Worm (Caenorhabditis elegans) whole organism, L2 larva: ENCODE measurements around the gene C14C10.10.

Source experiments
- C34F6.9 ChIP-seq: fragments of 150-350 bp; optimal IDR thresholded peaks from 2 replicates; lab custom pipeline; 2014; ENCODE audit warnings: missing biosample characterization, missing genetic modification characterization
- F13H6.1 ChIP-seq: sonication (generic microtip); optimal IDR thresholded peaks from 2 replicates; lab custom pipeline; 2016; ENCODE audit warnings: missing genetic modification characterization, missing compliant biosample characterization
- R02D3.7 ChIP-seq: fragments of 150-350 bp; optimal IDR thresholded peaks from 2 replicates; lab custom pipeline; 2014; ENCODE audit warnings: missing biosample characterization, missing genetic modification characterization
- Y55F3AM.14 ChIP-seq: fragments of 200-800 bp; sonication (Bioruptor generic); optimal IDR thresholded peaks from 2 replicates; lab custom pipeline; 2018; ENCODE audit warnings: mild to moderate bottlenecking, missing genetic modification characterization, missing compliant biosample characterization
- ZK546.5 ChIP-seq: sonication (generic microtip); optimal IDR thresholded peaks from 2 replicates; lab custom pipeline; 2017; ENCODE audit warnings: missing biosample characterization, missing genetic modification characterization
- alr-1 ChIP-seq: fragments of 150-350 bp; optimal IDR thresholded peaks from 2 replicates; lab custom pipeline; 2014; ENCODE audit warnings: missing biosample characterization, missing genetic modification characterization
- aly-2 ChIP-seq: fragments of 150-350 bp; optimal IDR thresholded peaks from 2 replicates; lab custom pipeline; 2014; ENCODE audit warnings: missing biosample characterization, missing genetic modification characterization
- ama-1 ChIP-seq: fragments of 150-350 bp; optimal IDR thresholded peaks from 2 replicates; lab custom pipeline; 2018; ENCODE audit warnings: inconsistent platforms
- blmp-1 ChIP-seq: sonication (generic microtip); optimal IDR thresholded peaks from 2 replicates; lab custom pipeline; 2017; ENCODE audit warnings: missing genetic modification characterization, mild to moderate bottlenecking, missing compliant biosample characterization, antibody characterized with exemption, moderate library complexity; ENCODE audit not compliant: insufficient read depth
- ceh-16 ChIP-seq: fragments of 150-350 bp; optimal IDR thresholded peaks from 2 replicates; lab custom pipeline; 2014; ENCODE audit warnings: missing biosample characterization, missing genetic modification characterization
- ceh-82 ChIP-seq: fragments of 150-350 bp; optimal IDR thresholded peaks from 2 replicates; lab custom pipeline; 2014; ENCODE audit warnings: missing biosample characterization, missing genetic modification characterization
- crh-2 ChIP-seq: sonication (generic microtip); optimal IDR thresholded peaks from 2 replicates; lab custom pipeline; 2017; ENCODE audit warnings: missing biosample characterization, missing genetic modification characterization
- dmd-4 ChIP-seq: sonication (generic microtip); optimal IDR thresholded peaks from 2 replicates; lab custom pipeline; 2017; ENCODE audit warnings: missing biosample characterization, missing genetic modification characterization
- egl-27 ChIP-seq: sonication (generic microtip); optimal IDR thresholded peaks from 3 replicates; lab custom pipeline; 2017; ENCODE audit warnings: missing biosample characterization, missing genetic modification reagents, missing genetic modification characterization
- elt-1 ChIP-seq: fragments of 150-350 bp; optimal IDR thresholded peaks from 2 replicates; lab custom pipeline; 2014; ENCODE audit warnings: missing biosample characterization, missing genetic modification characterization
- elt-3 ChIP-seq: sonication (generic microtip); optimal IDR thresholded peaks from 2 replicates; lab custom pipeline; 2017; ENCODE audit warnings: missing biosample characterization, missing genetic modification characterization
- fos-1 ChIP-seq: fragments of 150-350 bp; optimal IDR thresholded peaks from 2 replicates; lab custom pipeline; 2014; ENCODE audit warnings: missing biosample characterization, missing genetic modification characterization
- gmeb-1 ChIP-seq: fragments of 150-350 bp; optimal IDR thresholded peaks from 2 replicates; lab custom pipeline; 2014; ENCODE audit warnings: missing biosample characterization, missing genetic modification characterization
- lin-11 ChIP-seq: fragments of 150-350 bp; sonication (generic microtip); optimal IDR thresholded peaks from 2 replicates; lab custom pipeline; 2014; ENCODE audit warnings: missing biosample characterization, missing genetic modification characterization, inconsistent platforms, mixed read lengths
- lin-13 ChIP-seq: fragments of 150-350 bp; optimal IDR thresholded peaks from 2 replicates; lab custom pipeline; 2014; ENCODE audit warnings: missing biosample characterization, missing genetic modification reagents, missing genetic modification characterization
- lin-39 ChIP-seq: fragments of 150-350 bp; optimal IDR thresholded peaks from 2 replicates; lab custom pipeline; 2014; ENCODE audit warnings: missing biosample characterization, missing genetic modification reagents, missing genetic modification characterization
- lsy-2 ChIP-seq, 2 experiments: fragments of 150-350 bp in 1 of 2; sonication (generic microtip) in 1 of 2; optimal IDR thresholded peaks; 2 replicates each; lab custom pipeline; 2014 to 2017; ENCODE audit warnings: missing biosample characterization in 2 of 2, missing genetic modification characterization in 2 of 2
- mab-5 ChIP-seq: fragments of 150-350 bp; optimal IDR thresholded peaks from 2 replicates; lab custom pipeline; 2014; ENCODE audit warnings: missing biosample characterization, missing genetic modification characterization
- mbf-1 ChIP-seq: sonication (generic microtip); optimal IDR thresholded peaks from 2 replicates; lab custom pipeline; 2017; ENCODE audit warnings: missing biosample characterization, missing genetic modification characterization
- mdl-1 ChIP-seq, 2 experiments: fragments of 150-350 bp in 1 of 2; sonication (generic microtip) in 1 of 2; optimal IDR thresholded peaks; 2 replicates each; lab custom pipeline; 2017; ENCODE audit warnings: missing biosample characterization in 2 of 2, missing genetic modification characterization in 2 of 2
- nhr-10 ChIP-seq: sonication (generic microtip); optimal IDR thresholded peaks from 2 replicates; lab custom pipeline; 2017; ENCODE audit warnings: missing biosample characterization, missing genetic modification characterization
- nhr-11 ChIP-seq: fragments of 150-350 bp; optimal IDR thresholded peaks from 2 replicates; lab custom pipeline; 2014; ENCODE audit warnings: missing biosample characterization, missing genetic modification characterization
- nhr-12 ChIP-seq: fragments of 150-350 bp; optimal IDR thresholded peaks from 2 replicates; lab custom pipeline; 2014; ENCODE audit warnings: missing biosample characterization, missing genetic modification characterization
- nhr-129 ChIP-seq: fragments of 150-350 bp; optimal IDR thresholded peaks from 2 replicates; lab custom pipeline; 2014; ENCODE audit warnings: missing biosample characterization, missing genetic modification characterization
- nhr-21 ChIP-seq: fragments of 150-350 bp; optimal IDR thresholded peaks from 2 replicates; lab custom pipeline; 2014; ENCODE audit warnings: missing biosample characterization, missing genetic modification characterization
- nhr-23 ChIP-seq: fragments of 150-350 bp; optimal IDR thresholded peaks from 2 replicates; lab custom pipeline; 2014; ENCODE audit warnings: missing biosample characterization, missing genetic modification reagents, missing genetic modification characterization
- nhr-237 ChIP-seq: fragments of 150-350 bp; optimal IDR thresholded peaks from 2 replicates; lab custom pipeline; 2014; ENCODE audit warnings: missing biosample characterization, missing genetic modification characterization
- nhr-25 ChIP-seq: fragments of 150-350 bp; sonication (generic microtip); optimal IDR thresholded peaks from 3 replicates; lab custom pipeline; 2014; ENCODE audit warnings: missing biosample characterization, missing genetic modification characterization
- nhr-6 ChIP-seq: fragments of 150-350 bp; optimal IDR thresholded peaks from 2 replicates; lab custom pipeline; 2014; ENCODE audit warnings: missing biosample characterization, missing genetic modification characterization
- nhr-77 ChIP-seq: fragments of 150-350 bp; optimal IDR thresholded peaks from 2 replicates; lab custom pipeline; 2014; ENCODE audit warnings: missing biosample characterization, missing genetic modification characterization
- peb-1 ChIP-seq: fragments of 150-350 bp; optimal IDR thresholded peaks from 2 replicates; lab custom pipeline; 2014; ENCODE audit warnings: missing biosample characterization, missing genetic modification characterization
- sem-4 ChIP-seq: fragments of 150-350 bp; optimal IDR thresholded peaks from 2 replicates; lab custom pipeline; 2014; ENCODE audit warnings: missing biosample characterization, missing genetic modification reagents, missing genetic modification characterization
- skn-1 ChIP-seq: sonication (generic microtip); optimal IDR thresholded peaks from 2 replicates; lab custom pipeline; 2017; ENCODE audit warnings: missing biosample characterization, missing genetic modification characterization
- sma-3 ChIP-seq: sonication (generic microtip); optimal IDR thresholded peaks from 2 replicates; lab custom pipeline; 2016; ENCODE audit warnings: missing genetic modification reagents, missing genetic modification characterization, missing compliant biosample characterization
- sma-9 ChIP-seq, 2 experiments: fragments of 150-350 bp in 1 of 2; sonication (generic microtip) in 1 of 2; optimal IDR thresholded peaks; 2 replicates each; lab custom pipeline; 2014 to 2016; ENCODE audit warnings: missing genetic modification characterization in 2 of 2, mild to moderate bottlenecking in 1 of 2, missing biosample characterization in 1 of 2, missing compliant biosample characterization in 1 of 2, missing genetic modification reagents in 1 of 2, moderate library complexity in 1 of 2
- snpc-4 ChIP-seq: fragments of 150-350 bp; optimal IDR thresholded peaks from 2 replicates; lab custom pipeline; 2014; ENCODE audit warnings: missing biosample characterization, missing genetic modification characterization
- unc-39 ChIP-seq: fragments of 150-350 bp; optimal IDR thresholded peaks from 2 replicates; lab custom pipeline; 2014; ENCODE audit warnings: missing biosample characterization, missing genetic modification characterization
- unc-55 ChIP-seq: fragments of 150-350 bp; sonication (generic microtip); optimal IDR thresholded peaks from 3 replicates; lab custom pipeline; 2014; ENCODE audit warnings: missing biosample characterization, missing genetic modification reagents, missing genetic modification characterization
- unc-62 ChIP-seq: fragments of 150-350 bp; optimal IDR thresholded peaks from 2 replicates; lab custom pipeline; 2014; ENCODE audit warnings: missing biosample characterization, missing genetic modification reagents, missing genetic modification characterization
- zag-1 ChIP-seq: fragments of 150-350 bp; optimal IDR thresholded peaks from 2 replicates; lab custom pipeline; 2014; ENCODE audit warnings: missing biosample characterization, missing genetic modification characterization
- ztf-1 ChIP-seq: fragments of 200-800 bp; sonication (Bioruptor generic); conservative IDR thresholded peaks from 2 replicates; pipeline ENCODE4 v1.3.6; 2022; ENCODE audit warnings: missing genetic modification characterization, missing compliant biosample characterization
- ztf-11 ChIP-seq: sonication (generic microtip); optimal IDR thresholded peaks from 2 replicates; lab custom pipeline; 2017; ENCODE audit warnings: missing biosample characterization, missing genetic modification characterization
- ztf-4 ChIP-seq: fragments of 150-350 bp; optimal IDR thresholded peaks from 2 replicates; lab custom pipeline; 2014; ENCODE audit warnings: missing biosample characterization, missing genetic modification characterization

The C14C10.10 gene

ce11 chrV:12596795-12597194 is 2.1 kb downstream of the C14C10.10 start:
- TF ChIP-seq unc-39 (tag; lab: Kevin White, UChicago) (no peak), lsy-2 (tag; optimal IDR thresholded peaks at IDR 0.05; lab: Kevin White, UChicago) (peak in 1 of 2 experiments; percentile 41), nhr-237 (tag; lab: Kevin White, UChicago) (no peak), nhr-77 (tag; lab: Kevin White, UChicago) (no peak), lin-39 (tag; lab: Kevin White, UChicago) (no peak), nhr-25 (tag; lab: Kevin White, UChicago) (no peak), nhr-10 (tag; lab: Kevin White, UChicago) (no peak), ceh-82 (tag; lab: Kevin White, UChicago) (no peak), elt-3 (tag; lab: Kevin White, UChicago) (no peak), elt-1 (no peak), mab-5 (no peak), zag-1 (tag; lab: Kevin White, UChicago) (no peak), blmp-1 (tag; lab: Kevin White, UChicago) (no peak), ztf-1 (no peak), unc-62 (no peak), lin-11 (tag; lab: Kevin White, UChicago) (peak; percentile 18), alr-1 (no peak), snpc-4 (no peak), C34F6.9 (peak; percentile 37), fos-1 (tag; lab: Kevin White, UChicago) (peak; percentile 16), mdl-1 (tag; optimal IDR thresholded peaks at IDR 0.05; lab: Kevin White, UChicago) (no peak), ztf-11 (tag; lab: Kevin White, UChicago) (no peak), skn-1 (tag; lab: Kevin White, UChicago) (no peak), unc-55 (GFP tag; lab: Kevin White, UChicago) (no peak), sem-4 (tag; lab: Kevin White, UChicago) (no peak), egl-27 (tag; lab: Kevin White, UChicago) (peak; percentile 29), mbf-1 (no peak), nhr-23 (no peak), Y55F3AM.14 (GFP tag; lab: Kevin White, UChicago) (no peak), sma-3 (GFP tag; lab: Kevin White, UChicago) (peak; percentile 55), ceh-16 (tag; lab: Kevin White, UChicago) (no peak), crh-2 (tag; lab: Kevin White, UChicago) (peak; percentile 26), R02D3.7 (tag; lab: Kevin White, UChicago) (no peak), ZK546.5 (tag; lab: Kevin White, UChicago) (no peak), gmeb-1 (tag; lab: Kevin White, UChicago) (peak; percentile 51), nhr-12 (tag; lab: Kevin White, UChicago) (no peak), lin-13 (GFP tag; lab: Kevin White, UChicago) (peak; percentile 55), F13H6.1 (tag; lab: Kevin White, UChicago) (peak; percentile 44), ztf-4 (no peak), ama-1 (lab: Kevin White, UChicago) (no peak), sma-9 (GFP tag; optimal IDR thresholded peaks at IDR 0.05; lab: Kevin White, UChicago) (peak; percentile 58), sma-9 (tag; optimal IDR thresholded peaks at IDR 0.05; lab: Kevin White, UChicago) (no peak), peb-1 (tag; lab: Kevin White, UChicago) (no peak), aly-2 (tag; lab: Kevin White, UChicago) (no peak), nhr-11 (no peak), dmd-4 (tag; lab: Kevin White, UChicago) (no peak), nhr-129 (tag; lab: Kevin White, UChicago) (peak; percentile 70), nhr-21 (tag; lab: Kevin White, UChicago) (peak; percentile 48), nhr-6 (no peak)
